Fruit fly (Drosophila melanogaster): Measurements from ENCODE around the gene CG33189.
A peak's percentile ranks its signal among the peaks of the same experiment; 100 is the strongest.

CG33189 gene

dm6 chr3R:8747134-8747870 lies 33.3 kb downstream of the CG33189 start, which contains the start of the genes CG9801 and Nasp (continued):
- no peak for TF ChIP-seq CG1792 (GFP tag; optimal IDR thresholded peaks at IDR 0.05)
- no peak for TF ChIP-seq fd96Cb (tag; optimal IDR thresholded peaks at IDR 0.05)
- TF ChIP-seq tx (GFP tag; optimal IDR thresholded peaks at IDR 0.05): peak; percentile 15
- peak; percentile 76; the same call in 3 of the 4 replicates for TF ChIP-seq Dll (GFP tag; IDR thresholded peaks at IDR 0.05; ENCODE audit: partially characterized antibody)
- TF ChIP-seq mirr (GFP tag; optimal IDR thresholded peaks at IDR 0.05): peak; percentile 30
- TF ChIP-seq YL-1 (GFP tag; optimal IDR thresholded peaks at IDR 0.05): peak; percentile 58
- TF ChIP-seq hth (optimal IDR thresholded peaks at IDR 0.05): no peak
- TF ChIP-seq CG10267 (tag; optimal IDR thresholded peaks at IDR 0.05): peak; percentile 54
- TF ChIP-seq CG9797 (GFP tag; optimal IDR thresholded peaks at IDR 0.05): peak; percentile 94
- no peak for TF ChIP-seq CG31388 (GFP tag; optimal IDR thresholded peaks at IDR 0.05)
- TF ChIP-seq Rfx (GFP tag; IDR thresholded peaks at IDR 0.05): peak; percentile 62
- TF ChIP-seq CG3995 (GFP tag; optimal IDR thresholded peaks at IDR 0.05): peak; percentile 67
- peak; percentile 32 for TF ChIP-seq Deaf1 (tag; optimal IDR thresholded peaks at IDR 0.05)
- peak; percentile 35 for TF ChIP-seq Fer1 (GFP tag; optimal IDR thresholded peaks at IDR 0.05)
- peak; percentile 17 for TF ChIP-seq org-1 (GFP tag; optimal IDR thresholded peaks at IDR 0.05)
- TF ChIP-seq sc (optimal IDR thresholded peaks at IDR 0.05): no peak
- TF ChIP-seq sc (GFP tag; optimal IDR thresholded peaks at IDR 0.05): no peak
- TF ChIP-seq Hr3 (GFP tag; optimal IDR thresholded peaks at IDR 0.05): no peak
- TF ChIP-seq CG2202 (tag; optimal IDR thresholded peaks at IDR 0.05): no peak
- peak; percentile 46 for TF ChIP-seq CG2712 (tag; optimal IDR thresholded peaks at IDR 0.05)
- peak; percentile 54 for TF ChIP-seq zen (tag; optimal IDR thresholded peaks at IDR 0.05)
- TF ChIP-seq CG7745 (tag; optimal IDR thresholded peaks at IDR 0.05): no peak
- TF ChIP-seq CG17912 (GFP tag; optimal IDR thresholded peaks at IDR 0.05): peak; percentile 35
- TF ChIP-seq CG33213 (GFP tag; optimal IDR thresholded peaks at IDR 0.05): peak; percentile 81
- TF ChIP-seq Fer3 (tag; optimal IDR thresholded peaks at IDR 0.05): no peak
- no peak for TF ChIP-seq CG4404 (GFP tag; IDR thresholded peaks at IDR 0.05)
- 0 out of 3 replicates have a peak, but pooled peaks have one; percentile 9 for TF ChIP-seq ase (GFP tag; IDR thresholded peaks at IDR 0.05)
- no peak for TF ChIP-seq CG6689 (GFP tag; IDR thresholded peaks at IDR 0.05)
- no peak for TF ChIP-seq cg (GFP tag; optimal IDR thresholded peaks at IDR 0.05)
- TF ChIP-seq NC2α (GFP tag; optimal IDR thresholded peaks at IDR 0.05): no peak
- TF ChIP-seq CG17385 (GFP tag; optimal IDR thresholded peaks at IDR 0.05): peak; percentile 32
- TF ChIP-seq corto (GFP tag; optimal IDR thresholded peaks at IDR 0.05): no peak
- TF ChIP-seq Trl (optimal IDR thresholded peaks at IDR 0.05): no peak
- peak; percentile 42 for TF ChIP-seq Trl (GFP tag; optimal IDR thresholded peaks at IDR 0.05)
- peak in 1 of 3 experiments; percentile 1 for TF ChIP-seq lola (GFP tag; optimal IDR thresholded peaks at IDR 0.05)
- no peak for TF ChIP-seq CG2889 (GFP tag; IDR thresholded peaks at IDR 0.05)
- no peak for TF ChIP-seq CG14014 (GFP tag; IDR thresholded peaks at IDR 0.05)
- peak; percentile 42 for TF ChIP-seq gcm (GFP tag; optimal IDR thresholded peaks at IDR 0.05)
- peak; percentile 46 for TF ChIP-seq CG3163 (GFP tag; optimal IDR thresholded peaks at IDR 0.05)
- TF ChIP-seq CG32767 (GFP tag; IDR thresholded peaks at IDR 0.05): no peak
- peak; percentile 31 for TF ChIP-seq CG13775 (GFP tag; optimal IDR thresholded peaks at IDR 0.05)
- peak; percentile 0 for TF ChIP-seq lilli (GFP tag; optimal IDR thresholded peaks at IDR 0.05)
- TF ChIP-seq CG11695 (GFP tag; IDR thresholded peaks at IDR 0.05): no peak
- TF ChIP-seq CkIIα-i1 (GFP tag; IDR thresholded peaks at IDR 0.05): no peak
- no peak for TF ChIP-seq Lim3 (GFP tag; IDR thresholded peaks at IDR 0.05)
- TF ChIP-seq bigmax (GFP tag; optimal IDR thresholded peaks at IDR 0.05): no peak
- TF ChIP-seq CG14667 (GFP tag; IDR thresholded peaks at IDR 0.05): no peak
- no peak for TF ChIP-seq CG12744 (GFP tag; optimal IDR thresholded peaks at IDR 0.05)
- TF ChIP-seq nmo (GFP tag; optimal IDR thresholded peaks at IDR 0.05): peak; percentile 75
- TF ChIP-seq ap (GFP tag; IDR thresholded peaks at IDR 0.05): no peak
- no peak for TF ChIP-seq schlank (tag; optimal IDR thresholded peaks at IDR 0.05)

Data from whole organism, embryonic.